Fruit fly (Drosophila melanogaster) whole organism, embryonic: Measurements from ENCODE around the gene UQCR-C2.

ENCODE experiments used
- Ada2b ChIP-seq: fragments of 200-800 bp; sonication (Bioruptor generic); IDR thresholded peaks from 2 replicates; pipeline ENCODE4 v1.3.6; 2022; ENCODE audit warnings: missing biosample characterization, missing genetic modification characterization
- CG1024 ChIP-seq: fragments of 200-800 bp; sonication (Bioruptor generic); IDR thresholded peaks from 2 replicates; pipeline ENCODE4 v1.3.6; 2022; ENCODE audit warnings: missing biosample characterization, missing genetic modification characterization
- CG10654 ChIP-seq: fragments of 200-800 bp; sonication (Bioruptor generic); optimal IDR thresholded peaks from 2 replicates; lab custom pipeline; 2016; ENCODE audit warnings: missing biosample characterization, missing genetic modification characterization
- CG11398 ChIP-seq: fragments of 200-800 bp; sonication (Bioruptor generic); optimal IDR thresholded peaks from 2 replicates; lab custom pipeline; 2016; ENCODE audit warnings: missing biosample characterization, missing genetic modification characterization
- CG15073 ChIP-seq: fragments of 200-800 bp; sonication (Bioruptor generic); optimal IDR thresholded peaks from 2 replicates; lab custom pipeline; 2016; ENCODE audit warnings: missing biosample characterization, missing genetic modification characterization
- CG15696 ChIP-seq: fragments of 200-800 bp; sonication (Bioruptor generic); optimal IDR thresholded peaks from 2 replicates; lab custom pipeline; 2019; ENCODE audit warnings: missing biosample characterization, mild to moderate bottlenecking, missing genetic modification characterization, moderate library complexity
- CG17385 ChIP-seq: fragments of 200-800 bp; sonication (Bioruptor generic); optimal IDR thresholded peaks from 3 replicates; lab custom pipeline; 2018; ENCODE audit warnings: missing biosample characterization, mild to moderate bottlenecking, missing genetic modification characterization
- CG17829 ChIP-seq: fragments of 200-800 bp; optimal IDR thresholded peaks from 2 replicates; lab custom pipeline; 2019; ENCODE audit warnings: missing biosample characterization, mild to moderate bottlenecking, missing genetic modification characterization, moderate library complexity
- CG2199 ChIP-seq: fragments of 200-800 bp; sonication (Bioruptor generic); IDR thresholded peaks from 3 replicates; pipeline ENCODE4 v1.3.6; 2022; ENCODE audit warnings: missing biosample characterization, missing genetic modification characterization
- CG31224 ChIP-seq: fragments of 200-800 bp; sonication (Bioruptor generic); IDR thresholded peaks from 2 replicates; pipeline ENCODE4 v1.3.6; 2022; ENCODE audit warnings: missing biosample characterization, missing genetic modification characterization
- CG3726 ChIP-seq: fragments of 200-800 bp; sonication (Bioruptor generic); IDR thresholded peaks from 3 replicates; pipeline ENCODE4, ENCODE4 v1.3.6; 2022; ENCODE audit warnings: missing biosample characterization, missing genetic modification characterization
- CG4282 ChIP-seq: fragments of 200-800 bp; sonication (Bioruptor generic); optimal IDR thresholded peaks from 2 replicates; lab custom pipeline; 2016; ENCODE audit warnings: missing biosample characterization, missing genetic modification characterization
- CG4820 ChIP-seq: fragments of 200-800 bp; sonication (Bioruptor generic); optimal IDR thresholded peaks from 3 replicates; lab custom pipeline; 2016; ENCODE audit warnings: missing biosample characterization, missing genetic modification characterization
- CG5245 ChIP-seq: fragments of 200-800 bp; sonication (Bioruptor generic); optimal IDR thresholded peaks from 3 replicates; lab custom pipeline; 2016; ENCODE audit warnings: missing biosample characterization, missing genetic modification characterization
- CG7745 ChIP-seq: fragments of 200-800 bp; sonication (Bioruptor generic); optimal IDR thresholded peaks from 2 replicates; lab custom pipeline; 2018; ENCODE audit warnings: missing biosample characterization, mild to moderate bottlenecking, missing genetic modification characterization, moderate library complexity
- CG8290 ChIP-seq, 3 experiments: fragments of 200-800 bp; sonication (Bioruptor generic); optimal IDR thresholded peaks; 2 replicates each; lab custom pipeline; 2016 to 2019; ENCODE audit warnings: missing biosample characterization in 3 of 3, missing genetic modification characterization in 3 of 3, mild to moderate bottlenecking in 2 of 3, moderate library complexity in 1 of 3
- CG8359 ChIP-seq: fragments of 200-800 bp; sonication (Bioruptor generic); optimal IDR thresholded peaks from 2 replicates; lab custom pipeline; 2017; ENCODE audit warnings: missing biosample characterization, mild to moderate bottlenecking, missing genetic modification characterization, borderline replicate concordance
- CG9797 ChIP-seq: fragments of 200-800 bp; sonication (Bioruptor generic); optimal IDR thresholded peaks from 3 replicates; lab custom pipeline; 2018; ENCODE audit warnings: missing biosample characterization, mild to moderate bottlenecking, missing genetic modification characterization
- CrebB ChIP-seq: fragments of 200-800 bp; sonication (Bioruptor generic); optimal IDR thresholded peaks from 3 replicates; lab custom pipeline; 2018; ENCODE audit warnings: missing biosample characterization, mild to moderate bottlenecking, missing genetic modification characterization
- D19B ChIP-seq: fragments of 200-800 bp; sonication (Bioruptor generic); optimal IDR thresholded peaks from 2 replicates; lab custom pipeline; 2017; ENCODE audit warnings: missing biosample characterization, mild to moderate bottlenecking, missing genetic modification characterization
- Dad ChIP-seq: fragments of 200-800 bp; sonication (Bioruptor generic); optimal IDR thresholded peaks from 3 replicates; lab custom pipeline; 2016; ENCODE audit warnings: missing biosample characterization, missing genetic modification characterization
- Gsc ChIP-seq: fragments of 200-800 bp; sonication (Bioruptor generic); IDR thresholded peaks from 2 replicates; pipeline ENCODE4 v1.3.6; 2022; ENCODE audit warnings: missing biosample characterization, missing genetic modification characterization
- Hey ChIP-seq: fragments of 200-800 bp; sonication (Bioruptor generic); optimal IDR thresholded peaks from 3 replicates; lab custom pipeline; 2018; ENCODE audit warnings: missing biosample characterization, mild to moderate bottlenecking, missing genetic modification characterization
- Hmx ChIP-seq: fragments of 200-800 bp; sonication (Bioruptor generic); optimal IDR thresholded peaks from 2 replicates; lab custom pipeline; 2016; ENCODE audit warnings: missing biosample characterization, missing genetic modification characterization
- Nf-YA ChIP-seq: fragments of 200-800 bp; sonication (Bioruptor generic); IDR thresholded peaks from 2 replicates; pipeline ENCODE4 v1.3.6; 2022; ENCODE audit warnings: missing biosample characterization, missing genetic modification characterization
- Opbp ChIP-seq: fragments of 200-800 bp; sonication (Bioruptor generic); IDR thresholded peaks from 3 replicates; pipeline ENCODE4 v1.3.6; 2022; ENCODE audit warnings: missing biosample characterization, missing genetic modification characterization; ENCODE audit not compliant: partially characterized antibody
- Pdp1 ChIP-seq, 2 experiments: fragments of 200-800 bp; sonication (Bioruptor generic); optimal IDR thresholded peaks; 3 replicates each; lab custom pipeline; 2016; ENCODE audit warnings: missing biosample characterization in 2 of 2, missing genetic modification characterization in 2 of 2, mild to moderate bottlenecking in 1 of 2, moderate library complexity in 1 of 2
- Ravus ChIP-seq: fragments of 200-800 bp; sonication (Bioruptor generic); IDR thresholded peaks from 2 replicates; pipeline ENCODE4 v1.3.6; 2022; ENCODE audit warnings: missing biosample characterization, missing genetic modification characterization
- Side ChIP-seq: fragments of 200-800 bp; sonication (Bioruptor generic); optimal IDR thresholded peaks from 2 replicates; lab custom pipeline; 2016; ENCODE audit warnings: missing biosample characterization, missing genetic modification characterization
- Ssrp ChIP-seq: fragments of 200-800 bp; sonication (Bioruptor generic); optimal IDR thresholded peaks from 2 replicates; lab custom pipeline; 2018; ENCODE audit warnings: missing biosample characterization, mild to moderate bottlenecking, missing genetic modification characterization, moderate library complexity
- TFAM ChIP-seq: fragments of 200-800 bp; sonication (Bioruptor generic); optimal IDR thresholded peaks from 2 replicates; lab custom pipeline; 2017; ENCODE audit warnings: missing biosample characterization, missing genetic modification characterization, inconsistent platforms
- Tbp ChIP-seq: fragments of >200 bp; optimal IDR thresholded peaks from 2 replicates; lab custom pipeline; 2018; ENCODE audit warnings: missing biosample characterization, missing genetic modification characterization
- YL-1 ChIP-seq: fragments of 200-800 bp; sonication (Bioruptor generic); optimal IDR thresholded peaks from 3 replicates; lab custom pipeline; 2017; ENCODE audit warnings: missing biosample characterization, mild to moderate bottlenecking, missing genetic modification characterization
- abd-A ChIP-seq: fragments of 200-800 bp; sonication (Bioruptor generic); optimal IDR thresholded peaks from 3 replicates; lab custom pipeline; 2019; ENCODE audit warnings: missing biosample characterization, mild to moderate bottlenecking, missing genetic modification characterization, moderate library complexity
- ara ChIP-seq: fragments of 200-800 bp; sonication (Bioruptor generic); IDR thresholded peaks from 2 replicates; pipeline ENCODE4 v1.3.6; 2022; ENCODE audit warnings: missing biosample characterization, missing genetic modification characterization
- crp ChIP-seq, 2 experiments: fragments of 200-800 bp; sonication (Bioruptor generic); optimal IDR thresholded peaks; 2 replicates in 1 of 2; 3 replicates in 1 of 2; lab custom pipeline; 2017; ENCODE audit warnings: missing biosample characterization in 2 of 2, missing genetic modification characterization in 2 of 2, mild to moderate bottlenecking in 1 of 2, moderate library complexity in 1 of 2
- dpn ChIP-seq, 2 experiments: fragments of 200-800 bp; sonication (Bioruptor generic); optimal IDR thresholded peaks; 3 replicates each; lab custom pipeline; 2016; ENCODE audit warnings: missing biosample characterization in 2 of 2, missing genetic modification characterization in 2 of 2
- ewg ChIP-seq: fragments of 200-800 bp; sonication (Bioruptor generic); optimal IDR thresholded peaks from 3 replicates; lab custom pipeline; 2017; ENCODE audit warnings: mild to moderate bottlenecking, missing biosample characterization, missing genetic modification reagents, missing genetic modification characterization
- fd102C ChIP-seq: fragments of 200-800 bp; sonication (Bioruptor generic); optimal IDR thresholded peaks from 2 replicates; lab custom pipeline; 2018; ENCODE audit warnings: missing biosample characterization, mild to moderate bottlenecking, missing genetic modification characterization, moderate library complexity
- fd3F ChIP-seq: fragments of 200-800 bp; sonication (Bioruptor generic); optimal IDR thresholded peaks from 2 replicates; lab custom pipeline; 2018; ENCODE audit warnings: missing biosample characterization, mild to moderate bottlenecking, missing genetic modification characterization, moderate library complexity
- gem ChIP-seq: fragments of 200-800 bp; sonication (Bioruptor generic); optimal IDR thresholded peaks from 2 replicates; lab custom pipeline; 2019; ENCODE audit warnings: missing biosample characterization, mild to moderate bottlenecking, missing genetic modification characterization, moderate library complexity
- hkb ChIP-seq, 2 experiments: fragments of 200-800 bp in 1 of 2; fragments of >200 bp in 1 of 2; sonication (Bioruptor generic) in 1 of 2; IDR thresholded peaks in 1 of 2; optimal IDR thresholded peaks in 1 of 2; 2 replicates each; pipeline versions ENCODE4 v1.3.6 to Lab custom; 2017 to 2022; ENCODE audit warnings: missing biosample characterization in 1 of 2, missing genetic modification characterization in 1 of 2
- mam ChIP-seq: fragments of 200-800 bp; sonication (Bioruptor generic); optimal IDR thresholded peaks from 3 replicates; lab custom pipeline; 2016; ENCODE audit warnings: missing biosample characterization, missing genetic modification characterization
- peb ChIP-seq: fragments of 200-800 bp; sonication (Bioruptor generic); IDR thresholded peaks from 2 replicates; pipeline ENCODE4 v1.3.6; 2022; ENCODE audit warnings: missing biosample characterization, missing genetic modification characterization
- pros ChIP-seq: fragments of 200-800 bp; sonication (Bioruptor generic); optimal IDR thresholded peaks from 3 replicates; lab custom pipeline; 2019; ENCODE audit warnings: missing biosample characterization, mild to moderate bottlenecking, missing genetic modification characterization, moderate library complexity
- scrt ChIP-seq: fragments of 200-800 bp; sonication (Bioruptor generic); optimal IDR thresholded peaks from 2 replicates; lab custom pipeline; 2018; ENCODE audit warnings: missing biosample characterization, mild to moderate bottlenecking, missing genetic modification characterization, moderate library complexity
- shn ChIP-seq: fragments of 200-800 bp; sonication (Bioruptor generic); optimal IDR thresholded peaks from 3 replicates; lab custom pipeline; 2016; ENCODE audit warnings: missing biosample characterization, missing genetic modification characterization
- trh ChIP-seq: fragments of 200-800 bp; sonication (Bioruptor generic); optimal IDR thresholded peaks from 2 replicates; lab custom pipeline; 2016; ENCODE audit warnings: missing biosample characterization, missing genetic modification characterization
- wdn ChIP-seq: fragments of 200-800 bp; sonication (Bioruptor generic); IDR thresholded peaks from 2 replicates; pipeline ENCODE4 v1.3.6; 2022; ENCODE audit warnings: missing biosample characterization, missing genetic modification characterization
- wek ChIP-seq: fragments of 200-800 bp; sonication (Bioruptor generic); optimal IDR thresholded peaks from 3 replicates; lab custom pipeline; 2018; ENCODE audit warnings: missing biosample characterization, mild to moderate bottlenecking, missing genetic modification characterization, moderate library complexity

UQCR-C2 gene

dm6 chr3L:16544220-16544619 lies 39.7 kb upstream of the UQCR-C2 start (continued):
- TF ChIP-seq Hey (tag; lab: Kevin White, UChicago) (no peak), CrebB (tag; lab: Kevin White, UChicago) (no peak), ewg (GFP tag; lab: Kevin White, UChicago) (peak; percentile 41), CG10654 (GFP tag; lab: Kevin White, UChicago) (peak; percentile 27), pros (GFP tag; lab: Kevin White, UChicago) (no peak), Dad (GFP tag; lab: Kevin White, UChicago) (no peak), CG4820 (GFP tag; lab: Kevin White, UChicago) (peak; percentile 57), gem (tag; lab: Kevin White, UChicago) (peak; percentile 66), shn (GFP tag; lab: Kevin White, UChicago) (no peak), Opbp (GFP tag; lab: Robert Waterston, UW) (no peak), CG8290 (GFP tag; optimal IDR thresholded peaks at IDR 0.05; lab: Kevin White, UChicago) (no peak), CG8290 (tag; optimal IDR thresholded peaks at IDR 0.05; lab: Kevin White, UChicago) (peak in 1 of 2 experiments; percentile 23), Ada2b (0 out of 2 replicates have a peak, but pooled peaks have one; percentile 18), CG3726 (no peak), CG11398 (GFP tag; lab: Kevin White, UChicago) (peak; percentile 0), CG15073 (GFP tag; lab: Kevin White, UChicago) (no peak), wek (GFP tag; lab: Kevin White, UChicago) (no peak), hkb (optimal IDR thresholded peaks at IDR 0.05; lab: Kevin White, UChicago) (no peak), hkb (GFP tag; IDR thresholded peaks at IDR 0.05; lab: Robert Waterston, UW) (no peak), fd3F (GFP tag; lab: Kevin White, UChicago) (no peak), CG7745 (tag; lab: Kevin White, UChicago) (no peak), CG8359 (no peak), abd-A (tag; lab: Kevin White, UChicago) (no peak), CG9797 (GFP tag; lab: Kevin White, UChicago) (no peak), Side (no peak), CG1024 (GFP tag; lab: Robert Waterston, UW) (peak; percentile 26; the same call in 1 of the 2 replicates), Ravus (GFP tag; lab: Robert Waterston, UW) (no peak), crp (GFP tag; optimal IDR thresholded peaks at IDR 0.05; lab: Kevin White, UChicago) (no peak), mam (no peak), CG5245 (GFP tag; lab: Kevin White, UChicago) (peak; percentile 20), CG17829 (no peak), Pdp1 (GFP tag; optimal IDR thresholded peaks at IDR 0.05; lab: Kevin White, UChicago) (peak in 1 of 2 experiments; percentile 28), peb (GFP tag; lab: Robert Waterston, UW) (no peak), trh (GFP tag; lab: Kevin White, UChicago) (no peak), Gsc (GFP tag; lab: Robert Waterston, UW) (no peak), CG31224 (GFP tag; lab: Robert Waterston, UW) (no peak), CG2199 (GFP tag; lab: Robert Waterston, UW) (no peak), TFAM (GFP tag; lab: Kevin White, UChicago) (no peak), Tbp (GFP tag; lab: Kevin White, UChicago) (no peak), Ssrp (no peak), Nf-YA (GFP tag; lab: Robert Waterston, UW) (0 out of 2 replicates have a peak, but pooled peaks have one; percentile 25), CG4282 (GFP tag; lab: Kevin White, UChicago) (no peak), CG15696 (tag; lab: Kevin White, UChicago) (no peak), Hmx (no peak), scrt (GFP tag; lab: Kevin White, UChicago) (no peak), D19B (no peak), CG17385 (GFP tag; lab: Kevin White, UChicago) (peak; percentile 18), ara (no peak; the same call in 1 of the 2 replicates), YL-1 (GFP tag; lab: Kevin White, UChicago) (no peak), dpn (GFP tag; optimal IDR thresholded peaks at IDR 0.05; lab: Kevin White, UChicago) (peak in 1 of 2 experiments; percentile 63), wdn (GFP tag; lab: Robert Waterston, UW) (no peak), fd102C (GFP tag; lab: Kevin White, UChicago) (no peak)
